Fruit fly (Drosophila melanogaster): ENCODE data around the gene CG13258.

The CG13258 gene

dm6 chr2L:16292975-16293501 is at the start of gene CG13258:
Gene CG13258, minus strand, starts transcription at chr2L:16293025.
- TF ChIP-seq OdsH (GFP tag; optimal IDR thresholded peaks at IDR 0.05) (no peak), Rel (GFP tag; optimal IDR thresholded peaks at IDR 0.05) (no peak), Rel (tag; optimal IDR thresholded peaks at IDR 0.05) (no peak), tai (GFP tag; optimal IDR thresholded peaks at IDR 0.05) (no peak), ey (GFP tag; optimal IDR thresholded peaks at IDR 0.05) (no peak), Hnf4 (GFP tag; optimal IDR thresholded peaks at IDR 0.05) (no peak), Sp1 (GFP tag; optimal IDR thresholded peaks at IDR 0.05) (no peak), fru (GFP tag; optimal IDR thresholded peaks at IDR 0.05) (no peak), jim (GFP tag; optimal IDR thresholded peaks at IDR 0.05) (no peak), sv (GFP tag; optimal IDR thresholded peaks at IDR 0.05) (no peak), Hr78 (GFP tag; optimal IDR thresholded peaks at IDR 0.05) (no peak), Mio (GFP tag; optimal IDR thresholded peaks at IDR 0.05) (no peak), brk (GFP tag; optimal IDR thresholded peaks at IDR 0.05) (no peak), sage (GFP tag; optimal IDR thresholded peaks at IDR 0.05) (no peak), CG32264 (GFP tag; optimal IDR thresholded peaks at IDR 0.05) (no peak), Vsx2 (GFP tag; optimal IDR thresholded peaks at IDR 0.05; ENCODE audit: partially characterized antibody) (no peak), GATAd (GFP tag; optimal IDR thresholded peaks at IDR 0.05) (no peak), pan (optimal IDR thresholded peaks at IDR 0.05) (no peak), dmrt93B (GFP tag; optimal IDR thresholded peaks at IDR 0.05) (no peak), dl (GFP tag; optimal IDR thresholded peaks at IDR 0.05; ENCODE audit: insufficient read depth in 1 of 2, partially characterized antibody in 2 of 2) (no peak), foxo (GFP tag; optimal IDR thresholded peaks at IDR 0.05) (no peak)

dm6 chr2L:16342224-16342623 is 49.4 kb upstream of the CG13258 start, which contains the start of gene CG44405:
Gene CG44405, minus strand, starts transcription at chr2L:16342324.
- no peak for TF ChIP-seq dmrt93B (GFP tag; optimal IDR thresholded peaks at IDR 0.05)
- TF ChIP-seq Dfd (GFP tag; optimal IDR thresholded peaks at IDR 0.05) = no peak
- TF ChIP-seq fru (GFP tag; optimal IDR thresholded peaks at IDR 0.05) = no peak
- no peak for TF ChIP-seq lola (GFP tag; optimal IDR thresholded peaks at IDR 0.05)
- TF ChIP-seq CG32264 (GFP tag; optimal IDR thresholded peaks at IDR 0.05) = no peak
- TF ChIP-seq pan (optimal IDR thresholded peaks at IDR 0.05) = no peak
- TF ChIP-seq foxo (GFP tag; optimal IDR thresholded peaks at IDR 0.05) = no peak
- no peak for TF ChIP-seq sage (GFP tag; optimal IDR thresholded peaks at IDR 0.05)
- no peak for TF ChIP-seq tai (GFP tag; optimal IDR thresholded peaks at IDR 0.05)
- TF ChIP-seq Hr78 (GFP tag; optimal IDR thresholded peaks at IDR 0.05) = no peak
- no peak for TF ChIP-seq psq (GFP tag; optimal IDR thresholded peaks at IDR 0.05)

dm6 chr2L:16340268-16340667 is 47.4 kb upstream of the CG13258 start, which contains the start of gene CG42266:
Gene CG42266, minus strand, starts transcription at chr2L:16340368.
- TF ChIP-seq sage (GFP tag; optimal IDR thresholded peaks at IDR 0.05) = no peak
- no peak for TF ChIP-seq CrebA (GFP tag; optimal IDR thresholded peaks at IDR 0.05; ENCODE audit: borderline replicate concordance)
- TF ChIP-seq Hr78 (GFP tag; optimal IDR thresholded peaks at IDR 0.05) = no peak

- no peak for TF ChIP-seq woc (GFP tag; optimal IDR thresholded peaks at IDR 0.05)
- TF ChIP-seq ey (GFP tag; optimal IDR thresholded peaks at IDR 0.05) = no peak
- TF ChIP-seq Mio (GFP tag; optimal IDR thresholded peaks at IDR 0.05) = no peak
- no peak for TF ChIP-seq jim (GFP tag; optimal IDR thresholded peaks at IDR 0.05)
- no peak for TF ChIP-seq foxo (GFP tag; optimal IDR thresholded peaks at IDR 0.05)
- TF ChIP-seq pan (optimal IDR thresholded peaks at IDR 0.05) = no peak
- TF ChIP-seq Vsx2 (GFP tag; optimal IDR thresholded peaks at IDR 0.05; ENCODE audit: partially characterized antibody) = no peak
- no peak for TF ChIP-seq OdsH (GFP tag; optimal IDR thresholded peaks at IDR 0.05)
- no peak for TF ChIP-seq CG32264 (GFP tag; optimal IDR thresholded peaks at IDR 0.05)
- TF ChIP-seq CG9705 (GFP tag; optimal IDR thresholded peaks at IDR 0.05) = no peak
- no peak for TF ChIP-seq Myc (optimal IDR thresholded peaks at IDR 0.05)
- no peak for TF ChIP-seq fru (GFP tag; optimal IDR thresholded peaks at IDR 0.05)
- TF ChIP-seq Hr78 (GFP tag; optimal IDR thresholded peaks at IDR 0.05) = no peak
- TF ChIP-seq Hnf4 (GFP tag; optimal IDR thresholded peaks at IDR 0.05) = no peak
- no peak for TF ChIP-seq usp (GFP tag; optimal IDR thresholded peaks at IDR 0.05)
- TF ChIP-seq Rel (GFP tag; optimal IDR thresholded peaks at IDR 0.05) = no peak
- no peak for TF ChIP-seq Rel (tag; optimal IDR thresholded peaks at IDR 0.05)
- no peak for TF ChIP-seq dl (GFP tag; optimal IDR thresholded peaks at IDR 0.05; ENCODE audit: insufficient read depth in 1 of 2, partially characterized antibody in 2 of 2)
- no peak for TF ChIP-seq psq (GFP tag; optimal IDR thresholded peaks at IDR 0.05)
- no peak for TF ChIP-seq dmrt93B (GFP tag; optimal IDR thresholded peaks at IDR 0.05)
Observed at dm6 chr2L:16337785-16338184, 45.0 kb upstream of the CG13258 start, which contains the start of gene CG31817. Gene CG31817, minus strand, starts transcription at chr2L:16337885.

- TF ChIP-seq CrebA (GFP tag; optimal IDR thresholded peaks at IDR 0.05; ENCODE audit: borderline replicate concordance) = no peak
- TF ChIP-seq Jra (GFP tag; optimal IDR thresholded peaks at IDR 0.05) = no peak
- no peak for TF ChIP-seq jim (GFP tag; optimal IDR thresholded peaks at IDR 0.05)
- no peak for TF ChIP-seq dl (GFP tag; optimal IDR thresholded peaks at IDR 0.05; ENCODE audit: insufficient read depth in 1 of 2, partially characterized antibody in 2 of 2)
- no peak for TF ChIP-seq foxo (GFP tag; optimal IDR thresholded peaks at IDR 0.05)
- TF ChIP-seq pan (optimal IDR thresholded peaks at IDR 0.05) = no peak
- no peak for TF ChIP-seq rgr (GFP tag; optimal IDR thresholded peaks at IDR 0.05)
Observed at dm6 chr2L:16329625-16330024, 36.8 kb upstream of the CG13258 start, which contains the start of gene CG4440. Gene CG4440, plus strand, starts transcription at chr2L:16329925.
